Worm (Caenorhabditis elegans): ENCODE results near the gene scl-18.

The scl-18 gene

DNA sequence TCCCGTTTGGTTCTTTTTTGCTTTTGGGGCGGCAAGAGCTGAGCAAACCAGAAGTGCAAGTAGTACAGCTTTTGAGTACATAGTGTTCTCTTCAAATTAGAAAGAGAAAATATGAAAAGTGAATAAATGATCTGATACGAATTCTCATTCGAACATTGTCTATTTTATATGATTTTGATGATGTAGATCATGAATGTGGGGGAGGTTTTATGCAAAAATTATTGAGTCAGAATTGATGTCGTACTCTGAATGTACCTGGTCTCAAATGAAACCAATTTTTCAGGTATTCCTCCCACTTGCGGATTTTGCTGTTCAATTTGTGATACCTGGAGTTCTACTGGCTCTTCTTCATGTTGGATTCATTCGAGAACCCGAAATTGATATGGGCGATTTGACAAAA, 14.0 kb downstream of the scl-18 start, which contains the start of gene K01A6.4:
TSS of gene K01A6.4 (minus strand) at position 101 of the 400 bp plus-strand sequence.
- TF ChIP-seq ztf-4 (tag; optimal IDR thresholded peaks at IDR 0.05) (no peak), ama-1 (optimal IDR thresholded peaks at IDR 0.05) (no peak), pha-4 (tag; optimal IDR thresholded peaks at IDR 0.05) (no peak), nfya-1 (tag; optimal IDR thresholded peaks at IDR 0.05; ENCODE audit: insufficient read depth) (no peak), nhr-28 (tag; optimal IDR thresholded peaks at IDR 0.05) (no peak), unc-62 (GFP tag; optimal IDR thresholded peaks at IDR 0.05) (no peak), egl-5 (tag; optimal IDR thresholded peaks at IDR 0.05) (no peak), nhr-23 (tag; optimal IDR thresholded peaks at IDR 0.05) (no peak)

DNA sequence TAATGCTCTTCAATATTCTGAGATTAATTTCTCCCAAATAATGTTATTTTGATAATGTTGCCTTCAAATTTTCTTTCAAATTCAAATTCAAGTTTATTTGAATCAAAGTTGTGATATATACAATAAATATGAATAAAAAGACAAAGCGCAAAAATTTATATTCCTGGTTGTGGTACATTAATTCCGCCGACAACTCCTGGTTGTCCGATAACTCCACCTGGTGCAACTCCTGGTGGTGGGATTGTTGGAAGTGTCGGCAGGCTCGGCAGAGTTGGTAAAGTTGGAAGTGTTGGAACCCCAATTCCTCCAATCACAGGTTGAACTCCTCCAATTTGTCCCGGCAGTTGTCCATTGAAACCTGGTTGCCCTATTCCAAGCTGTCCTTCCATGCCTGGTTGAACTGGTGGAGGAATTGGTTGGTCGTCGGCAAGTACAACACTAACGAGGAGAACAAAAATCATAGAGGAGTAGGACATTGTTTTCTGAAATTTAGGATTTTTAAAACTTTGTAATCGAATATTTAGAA, 16.1 kb downstream of the scl-18 start, which contains the start of gene K01A6.7:
TSS of gene K01A6.7 (minus strand) at position 476 of the 526 bp plus-strand sequence.
- TF ChIP-seq nhr-11 (tag; optimal IDR thresholded peaks at IDR 0.05) (no peak), pqm-1 (tag; optimal IDR thresholded peaks at IDR 0.05) (no peak), ztf-11 (tag; optimal IDR thresholded peaks at IDR 0.05) (no peak), nhr-23 (tag; optimal IDR thresholded peaks at IDR 0.05) (no peak), fos-1 (tag; optimal IDR thresholded peaks at IDR 0.05) (no peak), egl-27 (tag; optimal IDR thresholded peaks at IDR 0.05) (no peak), nhr-237 (tag; optimal IDR thresholded peaks at IDR 0.05) (no peak), nhr-67 (tag; optimal IDR thresholded peaks at IDR 0.05) (no peak), ceh-16 (tag; optimal IDR thresholded peaks at IDR 0.05) (no peak), lsy-12 (tag; optimal IDR thresholded peaks at IDR 0.05) (no peak), zag-1 (tag; optimal IDR thresholded peaks at IDR 0.05) (no peak), unc-39 (tag; optimal IDR thresholded peaks at IDR 0.05) (no peak), eor-1 (tag; optimal IDR thresholded peaks at IDR 0.05) (no peak)

DNA sequence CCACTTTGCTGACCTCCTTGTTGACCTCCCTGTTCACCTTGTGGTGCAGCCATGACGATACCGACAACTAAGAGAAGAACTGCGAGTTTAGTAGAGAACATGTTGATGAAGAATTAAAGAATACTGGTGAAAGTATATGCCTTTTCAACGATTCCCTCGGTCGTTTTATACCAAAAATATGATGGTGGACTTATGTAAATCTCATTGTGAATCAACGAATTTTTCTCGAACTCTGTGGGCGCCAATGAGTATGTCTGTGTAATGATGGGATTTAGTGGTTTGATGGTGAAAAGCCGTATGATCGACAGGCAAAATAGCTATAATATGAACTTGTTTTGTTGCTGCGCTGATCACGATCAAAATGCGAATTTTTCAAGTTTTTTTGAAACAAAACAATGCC, 17.0 kb downstream of the scl-18 start, which contains the start of gene K01A6.8:
TSS of gene K01A6.8 (minus strand) at position 101 of the 400 bp plus-strand sequence.
- no peak for TF ChIP-seq nhr-12 (tag; optimal IDR thresholded peaks at IDR 0.05)
- no peak for TF ChIP-seq elt-2 (tag; optimal IDR thresholded peaks at IDR 0.05)
- TF ChIP-seq nhr-43 (tag; optimal IDR thresholded peaks at IDR 0.05; ENCODE audit: poor library complexity, severe bottlenecking): no peak

DNA sequence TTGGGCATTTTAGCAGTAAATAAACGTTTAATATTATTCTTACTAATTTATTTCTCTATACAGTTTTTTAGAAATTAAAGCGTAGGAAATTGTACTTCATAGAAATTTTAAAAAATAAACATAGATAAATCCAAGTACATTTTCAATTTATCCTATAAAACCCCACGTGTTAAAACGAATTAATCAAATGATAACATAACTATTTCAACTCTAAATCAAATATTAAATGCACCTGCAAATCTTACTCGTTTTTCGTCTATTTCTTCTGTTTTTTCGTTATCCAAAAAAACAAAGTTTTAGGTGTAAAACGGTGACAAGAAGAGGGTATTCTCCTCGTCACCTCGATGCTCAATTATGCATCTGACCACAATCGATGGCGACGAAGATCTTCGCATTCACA, 19.2 kb downstream of the scl-18 start, which contains the start of gene K01A6.6:
TSS of gene K01A6.6 (plus strand) at position 301 of the 400 bp plus-strand sequence.
- TF ChIP-seq fkh-10 (GFP tag; optimal IDR thresholded peaks at IDR 0.05) (no peak), ceh-28 (tag; optimal IDR thresholded peaks at IDR 0.05) (no peak), egl-5 (tag; optimal IDR thresholded peaks at IDR 0.05) (no peak), nhr-23 (tag; optimal IDR thresholded peaks at IDR 0.05) (no peak), snpc-4 (tag; optimal IDR thresholded peaks at IDR 0.05) (no peak), ztf-4 (tag; optimal IDR thresholded peaks at IDR 0.05) (no peak), nhr-237 (tag; optimal IDR thresholded peaks at IDR 0.05) (no peak), lin-39 (tag; optimal IDR thresholded peaks at IDR 0.05) (no peak), ceh-9 (tag; optimal IDR thresholded peaks at IDR 0.05) (no peak), nhr-43 (tag; optimal IDR thresholded peaks at IDR 0.05; ENCODE audit: poor library complexity, severe bottlenecking) (no peak), skn-1 (tag; optimal IDR thresholded peaks at IDR 0.05) (no peak), sea-2 (GFP tag; optimal IDR thresholded peaks at IDR 0.05) (no peak), aly-2 (tag; optimal IDR thresholded peaks at IDR 0.05) (no peak), pha-4 (tag; optimal IDR thresholded peaks at IDR 0.05) (no peak), elt-1 (tag; optimal IDR thresholded peaks at IDR 0.05) (no peak), ZK546.5 (tag; optimal IDR thresholded peaks at IDR 0.05) (no peak), lin-15B (tag; optimal IDR thresholded peaks at IDR 0.05) (no peak)

DNA sequence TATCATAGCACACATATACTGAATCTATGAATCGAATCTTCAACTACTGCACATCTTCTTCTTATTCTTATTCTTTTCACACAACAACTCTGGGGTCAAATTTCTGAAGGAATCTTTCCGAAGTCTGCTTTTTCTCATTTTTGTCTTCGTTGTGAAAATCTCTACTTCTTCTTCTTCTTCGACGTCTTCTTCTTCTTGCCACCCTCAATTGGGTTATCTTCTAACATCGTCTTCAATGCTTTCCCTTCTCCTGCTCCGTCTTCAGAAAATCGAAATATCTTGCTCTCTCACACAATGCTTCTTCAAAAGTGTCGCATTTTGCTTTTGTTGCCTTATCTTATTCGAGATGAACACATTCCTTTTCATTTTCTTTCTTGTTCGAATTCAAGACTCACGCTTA, 31.0 kb downstream of the scl-18 start:
- no peak for TF ChIP-seq pqm-1 (tag; optimal IDR thresholded peaks at IDR 0.05)
- no peak for TF ChIP-seq egl-27 (tag; optimal IDR thresholded peaks at IDR 0.05)
- no peak for TF ChIP-seq lin-39 (tag; optimal IDR thresholded peaks at IDR 0.05)
- TF ChIP-seq jun-1 (tag; optimal IDR thresholded peaks at IDR 0.05): no peak
- TF ChIP-seq nhr-76 (tag; optimal IDR thresholded peaks at IDR 0.05): no peak
- TF ChIP-seq nhr-77 (tag; optimal IDR thresholded peaks at IDR 0.05): no peak
- no peak for TF ChIP-seq elt-1 (tag; optimal IDR thresholded peaks at IDR 0.05)
- TF ChIP-seq aly-2 (tag; optimal IDR thresholded peaks at IDR 0.05): no peak
- TF ChIP-seq tbx-2 (tag; optimal IDR thresholded peaks at IDR 0.05): no peak
- no peak for TF ChIP-seq nhr-237 (tag; optimal IDR thresholded peaks at IDR 0.05)
- TF ChIP-seq ceh-16 (tag; optimal IDR thresholded peaks at IDR 0.05): no peak
- TF ChIP-seq mml-1 (tag; optimal IDR thresholded peaks at IDR 0.05): no peak

Measured in whole organism, L3 larva.